Worm (Caenorhabditis elegans) whole organism, late embryonic: ENCODE data around the gene dct-13.

Experiments used
- ceh-9 ChIP-seq: sonication (generic microtip); optimal IDR thresholded peaks from 2 replicates; lab custom pipeline; 2016; ENCODE audit warnings: mild to moderate bottlenecking, missing genetic modification characterization, inconsistent platforms, missing compliant biosample characterization
- elt-4 ChIP-seq: sonication (generic microtip); optimal IDR thresholded peaks from 2 replicates; lab custom pipeline; 2016; ENCODE audit warnings: missing genetic modification characterization, missing compliant biosample characterization
- hlh-6 ChIP-seq: sonication (generic microtip); optimal IDR thresholded peaks from 2 replicates; lab custom pipeline; 2016; ENCODE audit warnings: missing genotype, missing genetic modification characterization, missing compliant biosample characterization
- pax-1 ChIP-seq: fragments of 150-350 bp; optimal IDR thresholded peaks from 2 replicates; lab custom pipeline; 2014; ENCODE audit warnings: missing biosample characterization, missing genetic modification characterization
- zip-5 ChIP-seq: sonication (generic microtip); optimal IDR thresholded peaks from 2 replicates; lab custom pipeline; 2016; ENCODE audit warnings: missing genetic modification characterization, missing compliant biosample characterization

- TF ChIP-seq pax-1 (tag; lab: Kevin White, UChicago) = no peak
- no peak for TF ChIP-seq hlh-6 (tag; lab: Kevin White, UChicago)
- TF ChIP-seq elt-4 = no peak
- no peak for TF ChIP-seq zip-5
- TF ChIP-seq ceh-9 (tag; lab: Kevin White, UChicago) = no peak
These were observed 28.3 kb upstream of the dct-13 start, which contains the start of gene Y116A8C.23 for ce11 chrIV:17053261-17053660.
